Fruit fly (Drosophila melanogaster) whole organism, adult: ENCODE measurements around the gene sosie.
A peak's percentile ranks its signal among the peaks of the same experiment; 100 is the strongest.

Experiments
- CG11617 ChIP-seq: fragments of 200-800 bp; sonication (Bioruptor generic); optimal IDR thresholded peaks from 2 replicates; lab custom pipeline; 2017; ENCODE audit warnings: mild to moderate bottlenecking, missing biosample characterization, missing genetic modification reagents, missing genetic modification characterization
- CG12768 ChIP-seq: fragments of 200-800 bp; sonication (Bioruptor generic); optimal IDR thresholded peaks from 2 replicates; lab custom pipeline; 2017; ENCODE audit warnings: missing biosample characterization, missing genetic modification characterization, mild to moderate bottlenecking, moderate library complexity, missing genetic modification reagents
- CG14711 ChIP-seq: fragments of 200-800 bp; sonication (Bioruptor generic); optimal IDR thresholded peaks from 2 replicates; lab custom pipeline; 2018; ENCODE audit warnings: missing biosample characterization, mild to moderate bottlenecking, missing genetic modification characterization, moderate library complexity
- CG1620 ChIP-seq: fragments of 200-800 bp; sonication (Bioruptor generic); optimal IDR thresholded peaks from 2 replicates; lab custom pipeline; 2016; ENCODE audit warnings: missing biosample characterization, missing genetic modification characterization
- CG33017 ChIP-seq: fragments of 200-800 bp; sonication (Bioruptor generic); optimal IDR thresholded peaks from 2 replicates; lab custom pipeline; 2018; ENCODE audit warnings: missing biosample characterization, mild to moderate bottlenecking, missing genetic modification characterization, moderate library complexity
- CG5204 ChIP-seq: fragments of 200-800 bp; sonication (Bioruptor generic); optimal IDR thresholded peaks from 2 replicates; lab custom pipeline; 2016; ENCODE audit warnings: missing biosample characterization, missing genetic modification characterization
- CG7045 ChIP-seq: fragments of 200-800 bp; sonication (Bioruptor generic); optimal IDR thresholded peaks from 2 replicates; lab custom pipeline; 2017; ENCODE audit warnings: missing biosample characterization, mild to moderate bottlenecking, missing genetic modification characterization
- CG7101 ChIP-seq: fragments of 200-800 bp; sonication (Bioruptor generic); optimal IDR thresholded peaks from 2 replicates; lab custom pipeline; 2018; ENCODE audit warnings: missing biosample characterization, mild to moderate bottlenecking, missing genetic modification characterization, moderate library complexity
- Clk ChIP-seq: fragments of 200-800 bp; sonication (Bioruptor generic); optimal IDR thresholded peaks from 2 replicates; lab custom pipeline; 2017; ENCODE audit warnings: missing biosample characterization, missing genetic modification characterization
- Crg-1 ChIP-seq: fragments of 200-800 bp; sonication (Bioruptor generic); optimal IDR thresholded peaks from 2 replicates; lab custom pipeline; 2016; ENCODE audit warnings: missing biosample characterization, missing genetic modification characterization
- Hr96 ChIP-seq: fragments of 200-800 bp; sonication (Bioruptor generic); optimal IDR thresholded peaks from 2 replicates; lab custom pipeline; 2016; ENCODE audit warnings: missing biosample characterization, missing genetic modification characterization
- Mnt ChIP-seq: fragments of 200-800 bp; sonication (Bioruptor generic); optimal IDR thresholded peaks from 2 replicates; lab custom pipeline; 2016; ENCODE audit warnings: missing biosample characterization, mild to moderate bottlenecking, missing genetic modification characterization
- bab1 ChIP-seq: fragments of 200-800 bp; sonication (Bioruptor generic); optimal IDR thresholded peaks from 3 replicates; lab custom pipeline; 2019; ENCODE audit warnings: missing biosample characterization, mild to moderate bottlenecking, missing genetic modification characterization, moderate library complexity
- cic ChIP-seq: fragments of 200-800 bp; sonication (Bioruptor generic); optimal IDR thresholded peaks from 2 replicates; lab custom pipeline; 2017; ENCODE audit warnings: missing biosample characterization, mild to moderate bottlenecking, missing genetic modification characterization, moderate library complexity
- cnc ChIP-seq, 2 experiments: fragments of >200 bp; optimal IDR thresholded peaks; 2 replicates each; lab custom pipeline; 2017
- kay ChIP-seq: fragments of 200-800 bp; sonication (Bioruptor generic); peaks from one replicate; lab custom pipeline; 2016; ENCODE audit warnings: missing biosample characterization, missing genetic modification characterization, borderline replicate concordance
- ovo ChIP-seq: fragments of 200-800 bp; sonication (Bioruptor generic); optimal IDR thresholded peaks from 2 replicates; lab custom pipeline; 2016; ENCODE audit warnings: missing biosample characterization, missing genetic modification characterization
- pad ChIP-seq: fragments of 200-800 bp; sonication (Bioruptor generic); optimal IDR thresholded peaks from 3 replicates; lab custom pipeline; 2017; ENCODE audit warnings: missing biosample characterization, missing genetic modification characterization, mild to moderate bottlenecking, moderate library complexity, missing genetic modification reagents
- tj ChIP-seq: fragments of 200-800 bp; sonication (Bioruptor generic); optimal IDR thresholded peaks from 3 replicates; lab custom pipeline; 2017; ENCODE audit warnings: missing biosample characterization, mild to moderate bottlenecking, missing genetic modification characterization, moderate library complexity
- toe ChIP-seq: fragments of 200-800 bp; sonication (Bioruptor generic); optimal IDR thresholded peaks from 2 replicates; lab custom pipeline; 2016; ENCODE audit warnings: missing biosample characterization, missing genetic modification characterization

Gene sosie

dm6 chr3R:24816993-24817854 lies 16.5 kb upstream of the sosie start, which contains the start of the genes CG5808 and Saf-B:
Gene CG5808 (minus strand): TSS chr3R:24817007.
Gene Saf-B (plus strand): TSS chr3R:24817464.
- TF ChIP-seq CG7101 (tag; lab: Kevin White, UChicago) = no peak
- no peak for TF ChIP-seq CG33017 (tag; lab: Kevin White, UChicago)
- peak; percentile 44 for TF ChIP-seq CG14711
- no peak for TF ChIP-seq toe (GFP tag; lab: Kevin White, UChicago)
- no peak for TF ChIP-seq CG5204
- TF ChIP-seq cic (GFP tag; lab: Kevin White, UChicago) = no peak
- no peak for TF ChIP-seq ovo (GFP tag; lab: Kevin White, UChicago)
- no peak for TF ChIP-seq CG7045 (GFP tag; lab: Kevin White, UChicago)
- no peak for TF ChIP-seq Mnt (GFP tag; lab: Kevin White, UChicago)
- peak; percentile 45 for TF ChIP-seq CG11617 (GFP tag; lab: Kevin White, UChicago)
- peak; percentile 38 for TF ChIP-seq CG12768
- TF ChIP-seq tj (GFP tag; lab: Kevin White, UChicago) = peak; percentile 5
- TF ChIP-seq CG1620 = peak; percentile 53
- no peak for TF ChIP-seq cnc (optimal IDR thresholded peaks at IDR 0.05; lab: Kevin White, UChicago)
- no peak for TF ChIP-seq pad (GFP tag; lab: Kevin White, UChicago)
- no peak for TF ChIP-seq Clk (GFP tag; lab: Kevin White, UChicago)
- TF ChIP-seq bab1 (GFP tag; lab: Kevin White, UChicago) = no peak
- no peak for TF ChIP-seq Hr96 (GFP tag; lab: Kevin White, UChicago)
- TF ChIP-seq Crg-1 (GFP tag; lab: Kevin White, UChicago) = no peak
- TF ChIP-seq kay (GFP tag; lab: Kevin White, UChicago) = no peak

dm6 chr3R:24823061-24823460 lies 10.7 kb upstream of the sosie start:
- TF ChIP-seq kay (GFP tag; lab: Kevin White, UChicago) (no peak), CG11617 (GFP tag; lab: Kevin White, UChicago) (no peak), tj (GFP tag; lab: Kevin White, UChicago) (no peak), toe (GFP tag; lab: Kevin White, UChicago) (no peak), CG33017 (tag; lab: Kevin White, UChicago) (no peak), Clk (GFP tag; lab: Kevin White, UChicago) (no peak), Hr96 (GFP tag; lab: Kevin White, UChicago) (no peak), cic (GFP tag; lab: Kevin White, UChicago) (no peak), Mnt (GFP tag; lab: Kevin White, UChicago) (no peak), CG5204 (no peak), CG7101 (tag; lab: Kevin White, UChicago) (no peak)

- no peak for TF ChIP-seq ovo (GFP tag; lab: Kevin White, UChicago)
- no peak for TF ChIP-seq Crg-1 (GFP tag; lab: Kevin White, UChicago)
- TF ChIP-seq CG12768 = no peak
- no peak for TF ChIP-seq CG7045 (GFP tag; lab: Kevin White, UChicago)
- TF ChIP-seq bab1 (GFP tag; lab: Kevin White, UChicago) = no peak
Observed at dm6 chr3R:24825548-24825947, 8.2 kb upstream of the sosie start, which contains the start of gene niki. Gene niki (minus strand): TSS chr3R:24825648.

- no peak for TF ChIP-seq CG7101 (tag; lab: Kevin White, UChicago)
- TF ChIP-seq CG5204 = no peak
- peak; percentile 35 for TF ChIP-seq kay (GFP tag; lab: Kevin White, UChicago)
- TF ChIP-seq Crg-1 (GFP tag; lab: Kevin White, UChicago) = no peak
Observed at dm6 chr3R:24828234-24828633, 5.5 kb upstream of the sosie start, which contains the start of gene RabX4. Gene RabX4 (minus strand): TSS chr3R:24828409.

dm6 chr3R:24829887-24830351 lies 3.8 kb upstream of the sosie start, which contains the start of the genes Kaz and CG43273:
Gene Kaz (minus strand): TSS chr3R:24829959.
Gene CG43273 (plus strand): TSS chr3R:24830301.
- TF ChIP-seq CG14711 (peak; percentile 67), cnc (optimal IDR thresholded peaks at IDR 0.05; lab: Kevin White, UChicago) (no peak), Mnt (GFP tag; lab: Kevin White, UChicago) (peak; percentile 25), bab1 (GFP tag; lab: Kevin White, UChicago) (peak; percentile 76), cic (GFP tag; lab: Kevin White, UChicago) (no peak), CG7101 (tag; lab: Kevin White, UChicago) (peak; percentile 67), Crg-1 (GFP tag; lab: Kevin White, UChicago) (peak; percentile 14), tj (GFP tag; lab: Kevin White, UChicago) (peak; percentile 35), Clk (GFP tag; lab: Kevin White, UChicago) (no peak), CG12768 (no peak), toe (GFP tag; lab: Kevin White, UChicago) (peak; percentile 71), CG33017 (tag; lab: Kevin White, UChicago) (peak; percentile 37), CG7045 (GFP tag; lab: Kevin White, UChicago) (peak; percentile 41), pad (GFP tag; lab: Kevin White, UChicago) (peak; percentile 36), CG11617 (GFP tag; lab: Kevin White, UChicago) (peak; percentile 54), Hr96 (GFP tag; lab: Kevin White, UChicago) (no peak), kay (GFP tag; lab: Kevin White, UChicago) (peak; percentile 62), ovo (GFP tag; lab: Kevin White, UChicago) (peak; percentile 46), CG5204 (peak; percentile 40), CG1620 (peak; percentile 67)
